Worm (Caenorhabditis elegans) whole organism, L2 larva: ENCODE measurements around the gene Y53F4B.24.
"Not testable (repeated sequence)": the region's sequence is repeated elsewhere in the genome, so short reads cannot be mapped to it uniquely, and the experiment has no call there.

Source experiments
- C34F6.9 ChIP-seq: fragments of 150-350 bp; optimal IDR thresholded peaks from 2 replicates; lab custom pipeline; 2014; ENCODE audit warnings: missing biosample characterization, missing genetic modification characterization
- R02D3.7 ChIP-seq: fragments of 150-350 bp; optimal IDR thresholded peaks from 2 replicates; lab custom pipeline; 2014; ENCODE audit warnings: missing biosample characterization, missing genetic modification characterization
- Y55F3AM.14 ChIP-seq: fragments of 200-800 bp; sonication (Bioruptor generic); optimal IDR thresholded peaks from 2 replicates; lab custom pipeline; 2018; ENCODE audit warnings: mild to moderate bottlenecking, missing genetic modification characterization, missing compliant biosample characterization
- ZK546.5 ChIP-seq: sonication (generic microtip); optimal IDR thresholded peaks from 2 replicates; lab custom pipeline; 2017; ENCODE audit warnings: missing biosample characterization, missing genetic modification characterization
- aly-2 ChIP-seq: fragments of 150-350 bp; optimal IDR thresholded peaks from 2 replicates; lab custom pipeline; 2014; ENCODE audit warnings: missing biosample characterization, missing genetic modification characterization
- ama-1 ChIP-seq: fragments of 150-350 bp; optimal IDR thresholded peaks from 2 replicates; lab custom pipeline; 2018; ENCODE audit warnings: inconsistent platforms
- blmp-1 ChIP-seq: sonication (generic microtip); optimal IDR thresholded peaks from 2 replicates; lab custom pipeline; 2017; ENCODE audit warnings: missing genetic modification characterization, mild to moderate bottlenecking, missing compliant biosample characterization, antibody characterized with exemption, moderate library complexity; ENCODE audit not compliant: insufficient read depth
- ceh-16 ChIP-seq: fragments of 150-350 bp; optimal IDR thresholded peaks from 2 replicates; lab custom pipeline; 2014; ENCODE audit warnings: missing biosample characterization, missing genetic modification characterization
- crh-2 ChIP-seq: sonication (generic microtip); optimal IDR thresholded peaks from 2 replicates; lab custom pipeline; 2017; ENCODE audit warnings: missing biosample characterization, missing genetic modification characterization
- dmd-4 ChIP-seq: sonication (generic microtip); optimal IDR thresholded peaks from 2 replicates; lab custom pipeline; 2017; ENCODE audit warnings: missing biosample characterization, missing genetic modification characterization
- egl-27 ChIP-seq: sonication (generic microtip); optimal IDR thresholded peaks from 3 replicates; lab custom pipeline; 2017; ENCODE audit warnings: missing biosample characterization, missing genetic modification reagents, missing genetic modification characterization
- fos-1 ChIP-seq: fragments of 150-350 bp; optimal IDR thresholded peaks from 2 replicates; lab custom pipeline; 2014; ENCODE audit warnings: missing biosample characterization, missing genetic modification characterization
- gmeb-1 ChIP-seq: fragments of 150-350 bp; optimal IDR thresholded peaks from 2 replicates; lab custom pipeline; 2014; ENCODE audit warnings: missing biosample characterization, missing genetic modification characterization
- lin-11 ChIP-seq: fragments of 150-350 bp; sonication (generic microtip); optimal IDR thresholded peaks from 2 replicates; lab custom pipeline; 2014; ENCODE audit warnings: missing biosample characterization, missing genetic modification characterization, inconsistent platforms, mixed read lengths
- lsy-2 ChIP-seq, 2 experiments: fragments of 150-350 bp in 1 of 2; sonication (generic microtip) in 1 of 2; optimal IDR thresholded peaks; 2 replicates each; lab custom pipeline; 2014 to 2017; ENCODE audit warnings: missing biosample characterization in 2 of 2, missing genetic modification characterization in 2 of 2
- mbf-1 ChIP-seq: sonication (generic microtip); optimal IDR thresholded peaks from 2 replicates; lab custom pipeline; 2017; ENCODE audit warnings: missing biosample characterization, missing genetic modification characterization
- mdl-1 ChIP-seq, 2 experiments: fragments of 150-350 bp in 1 of 2; sonication (generic microtip) in 1 of 2; optimal IDR thresholded peaks; 2 replicates each; lab custom pipeline; 2017; ENCODE audit warnings: missing biosample characterization in 2 of 2, missing genetic modification characterization in 2 of 2
- nhr-10 ChIP-seq: sonication (generic microtip); optimal IDR thresholded peaks from 2 replicates; lab custom pipeline; 2017; ENCODE audit warnings: missing biosample characterization, missing genetic modification characterization
- nhr-12 ChIP-seq: fragments of 150-350 bp; optimal IDR thresholded peaks from 2 replicates; lab custom pipeline; 2014; ENCODE audit warnings: missing biosample characterization, missing genetic modification characterization
- nhr-129 ChIP-seq: fragments of 150-350 bp; optimal IDR thresholded peaks from 2 replicates; lab custom pipeline; 2014; ENCODE audit warnings: missing biosample characterization, missing genetic modification characterization
- nhr-6 ChIP-seq: fragments of 150-350 bp; optimal IDR thresholded peaks from 2 replicates; lab custom pipeline; 2014; ENCODE audit warnings: missing biosample characterization, missing genetic modification characterization
- nhr-77 ChIP-seq: fragments of 150-350 bp; optimal IDR thresholded peaks from 2 replicates; lab custom pipeline; 2014; ENCODE audit warnings: missing biosample characterization, missing genetic modification characterization
- sem-4 ChIP-seq: fragments of 150-350 bp; optimal IDR thresholded peaks from 2 replicates; lab custom pipeline; 2014; ENCODE audit warnings: missing biosample characterization, missing genetic modification reagents, missing genetic modification characterization
- skn-1 ChIP-seq: sonication (generic microtip); optimal IDR thresholded peaks from 2 replicates; lab custom pipeline; 2017; ENCODE audit warnings: missing biosample characterization, missing genetic modification characterization
- sma-3 ChIP-seq: sonication (generic microtip); optimal IDR thresholded peaks from 2 replicates; lab custom pipeline; 2016; ENCODE audit warnings: missing genetic modification reagents, missing genetic modification characterization, missing compliant biosample characterization
- sma-9 ChIP-seq, 2 experiments: fragments of 150-350 bp in 1 of 2; sonication (generic microtip) in 1 of 2; optimal IDR thresholded peaks; 2 replicates each; lab custom pipeline; 2014 to 2016; ENCODE audit warnings: missing genetic modification characterization in 2 of 2, mild to moderate bottlenecking in 1 of 2, missing biosample characterization in 1 of 2, missing compliant biosample characterization in 1 of 2, missing genetic modification reagents in 1 of 2, moderate library complexity in 1 of 2
- snpc-4 ChIP-seq: fragments of 150-350 bp; optimal IDR thresholded peaks from 2 replicates; lab custom pipeline; 2014; ENCODE audit warnings: missing biosample characterization, missing genetic modification characterization
- unc-55 ChIP-seq: fragments of 150-350 bp; sonication (generic microtip); optimal IDR thresholded peaks from 3 replicates; lab custom pipeline; 2014; ENCODE audit warnings: missing biosample characterization, missing genetic modification reagents, missing genetic modification characterization
- unc-62 ChIP-seq: fragments of 150-350 bp; optimal IDR thresholded peaks from 2 replicates; lab custom pipeline; 2014; ENCODE audit warnings: missing biosample characterization, missing genetic modification reagents, missing genetic modification characterization
- zag-1 ChIP-seq: fragments of 150-350 bp; optimal IDR thresholded peaks from 2 replicates; lab custom pipeline; 2014; ENCODE audit warnings: missing biosample characterization, missing genetic modification characterization

Y53F4B.24 gene

DNA sequence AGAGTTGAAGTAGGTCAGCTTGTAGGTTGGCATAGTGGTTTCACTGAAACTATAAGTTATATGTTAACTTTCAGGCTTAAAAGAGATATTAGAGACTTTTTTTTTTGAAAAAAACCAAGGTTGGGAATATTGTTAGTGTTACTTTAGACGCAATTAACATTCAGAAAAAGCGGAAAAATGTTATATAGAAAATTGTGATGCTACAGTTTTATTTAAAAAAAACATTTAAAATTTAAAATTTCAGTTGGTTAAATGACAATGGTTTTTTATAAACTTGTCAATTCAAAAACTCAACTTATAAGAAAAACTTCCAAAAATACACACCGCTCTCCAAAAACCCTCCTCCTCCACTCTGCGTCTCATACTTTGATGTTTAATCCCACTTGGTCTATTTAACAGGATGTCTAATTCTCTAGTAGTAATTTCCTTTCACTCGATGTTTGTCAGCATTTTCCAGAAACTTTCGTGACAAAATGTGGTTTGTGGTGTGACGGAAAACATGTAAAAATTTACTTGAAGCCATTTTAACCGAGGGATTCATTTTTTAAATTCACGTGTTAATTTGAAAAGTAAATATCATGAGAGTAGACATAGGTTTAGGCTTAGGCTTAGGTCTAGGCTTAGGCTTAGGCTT lies 40.8 kb upstream of the Y53F4B.24 start, which contains the start of gene gst-31:
gst-31 (minus strand) TSS at position 51 of the 634 bp plus-strand sequence.
- TF ChIP-seq nhr-6 (tag; lab: Kevin White, UChicago), result no peak
- TF ChIP-seq mbf-1, result no peak
- TF ChIP-seq Y55F3AM.14 (GFP tag; lab: Kevin White, UChicago), result no peak
- no peak for TF ChIP-seq ZK546.5 (tag; lab: Kevin White, UChicago)
- TF ChIP-seq snpc-4 (tag; lab: Kevin White, UChicago), result no peak
- no peak for TF ChIP-seq crh-2 (tag; lab: Kevin White, UChicago)
- TF ChIP-seq unc-62, result no peak
- no peak for TF ChIP-seq ceh-16 (tag; lab: Kevin White, UChicago)
- peak; percentile 9 for TF ChIP-seq C34F6.9 (tag; lab: Kevin White, UChicago)
- no peak for TF ChIP-seq mdl-1 (tag; optimal IDR thresholded peaks at IDR 0.05; lab: Kevin White, UChicago)
- peak; percentile 67 for TF ChIP-seq unc-55
- no peak for TF ChIP-seq nhr-12 (tag; lab: Kevin White, UChicago)
- TF ChIP-seq, all 48 proteins: peak for 2

ce11 chrII:15173174-15173573 lies 38.9 kb upstream of the Y53F4B.24 start:
- peak; percentile 57 for TF ChIP-seq C34F6.9 (tag; lab: Kevin White, UChicago)
- TF ChIP-seq unc-55, result peak; percentile 58
- TF ChIP-seq skn-1, result peak; percentile 49
- no peak for TF ChIP-seq dmd-4 (tag; lab: Kevin White, UChicago)
- TF ChIP-seq sma-9 (GFP tag; optimal IDR thresholded peaks at IDR 0.05; lab: Kevin White, UChicago), result peak; percentile 11
- TF ChIP-seq sma-9 (tag; optimal IDR thresholded peaks at IDR 0.05; lab: Kevin White, UChicago), result no peak
- TF ChIP-seq zag-1 (tag; lab: Kevin White, UChicago), result no peak
- TF ChIP-seq nhr-129, result peak; percentile 54
- TF ChIP-seq fos-1 (tag; lab: Kevin White, UChicago), result peak; percentile 1
- peak in 1 of 2 experiments; percentile 1 for TF ChIP-seq lsy-2 (tag; optimal IDR thresholded peaks at IDR 0.05; lab: Kevin White, UChicago)
- TF ChIP-seq R02D3.7 (tag; lab: Kevin White, UChicago), result no peak
- TF ChIP-seq gmeb-1 (tag; lab: Kevin White, UChicago), result peak; percentile 5
- TF ChIP-seq, all 48 proteins: peak for 8

DNA sequence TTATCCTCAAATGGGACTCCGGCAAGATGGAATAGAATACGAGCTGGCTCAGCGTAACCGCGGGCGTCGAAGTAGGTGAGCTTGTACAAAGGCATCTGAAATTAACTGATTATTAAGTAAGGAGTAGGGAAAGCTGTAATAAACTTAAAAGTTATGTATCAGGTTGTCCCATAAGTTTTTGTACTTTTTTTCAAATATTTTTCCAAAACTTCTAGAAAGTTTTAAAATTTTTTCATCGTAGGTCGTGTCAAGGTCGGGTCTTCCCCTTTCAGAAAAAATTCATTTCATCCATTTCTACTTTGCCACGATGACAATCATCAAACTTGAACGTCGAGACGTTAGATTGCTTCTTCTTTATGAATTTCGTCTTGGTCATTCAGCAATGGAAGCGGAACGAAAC lies 37.6 kb upstream of the Y53F4B.24 start, which contains the start of gene gst-39:
gst-39 (minus strand) TSS at position 101 of the 400 bp plus-strand sequence.
- TF ChIP-seq aly-2 (tag; lab: Kevin White, UChicago); unc-55; lin-11 (tag; lab: Kevin White, UChicago): not testable (repeated sequence)

DNA sequence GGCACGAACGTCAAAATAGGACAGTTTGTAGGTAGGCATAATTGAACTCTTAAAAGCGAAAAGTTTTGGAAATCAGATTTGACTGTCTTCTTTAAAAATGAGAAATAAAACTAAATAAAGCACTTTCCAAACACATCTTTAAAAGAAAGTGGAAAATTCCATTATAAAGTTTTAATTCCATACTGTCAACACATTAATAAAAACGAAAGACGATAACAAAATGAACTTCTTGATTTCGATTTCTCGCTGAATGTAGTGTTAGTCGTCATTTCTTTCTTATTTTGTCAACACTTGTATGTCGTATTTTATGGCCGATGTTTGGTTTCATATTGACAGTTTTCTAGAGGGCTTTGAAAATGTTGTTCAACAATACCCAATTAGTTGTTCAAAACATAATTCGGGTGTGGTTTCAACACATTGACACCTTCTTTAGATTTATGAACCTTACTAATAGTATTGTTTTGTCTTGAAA lies 35.6 kb upstream of the Y53F4B.24 start, which contains the start of gene gst-29:
gst-29 (minus strand) TSS at position 51 of the 472 bp plus-strand sequence.
- no peak for TF ChIP-seq gmeb-1 (tag; lab: Kevin White, UChicago)
- TF ChIP-seq ama-1 (lab: Kevin White, UChicago), result no peak
- TF ChIP-seq egl-27, result no peak
- TF ChIP-seq dmd-4 (tag; lab: Kevin White, UChicago), result no peak
- no peak for TF ChIP-seq nhr-12 (tag; lab: Kevin White, UChicago)
- no peak for TF ChIP-seq aly-2 (tag; lab: Kevin White, UChicago)
- TF ChIP-seq sma-9 (GFP tag; optimal IDR thresholded peaks at IDR 0.05; lab: Kevin White, UChicago), result no peak
- TF ChIP-seq sma-9 (tag; optimal IDR thresholded peaks at IDR 0.05; lab: Kevin White, UChicago), result no peak
- TF ChIP-seq snpc-4 (tag; lab: Kevin White, UChicago), result no peak
- TF ChIP-seq ceh-16 (tag; lab: Kevin White, UChicago), result no peak
- no peak for TF ChIP-seq crh-2 (tag; lab: Kevin White, UChicago)
- TF ChIP-seq R02D3.7 (tag; lab: Kevin White, UChicago), result no peak
- no peak for TF ChIP-seq nhr-77 (tag; lab: Kevin White, UChicago)
- no peak for TF ChIP-seq nhr-10 (tag; lab: Kevin White, UChicago)
- no peak for TF ChIP-seq skn-1
- TF ChIP-seq zag-1 (tag; lab: Kevin White, UChicago), result no peak
- TF ChIP-seq lin-11 (tag; lab: Kevin White, UChicago), result no peak
- TF ChIP-seq sma-3, result no peak
- TF ChIP-seq sem-4 (tag; lab: Kevin White, UChicago), result no peak

DNA sequence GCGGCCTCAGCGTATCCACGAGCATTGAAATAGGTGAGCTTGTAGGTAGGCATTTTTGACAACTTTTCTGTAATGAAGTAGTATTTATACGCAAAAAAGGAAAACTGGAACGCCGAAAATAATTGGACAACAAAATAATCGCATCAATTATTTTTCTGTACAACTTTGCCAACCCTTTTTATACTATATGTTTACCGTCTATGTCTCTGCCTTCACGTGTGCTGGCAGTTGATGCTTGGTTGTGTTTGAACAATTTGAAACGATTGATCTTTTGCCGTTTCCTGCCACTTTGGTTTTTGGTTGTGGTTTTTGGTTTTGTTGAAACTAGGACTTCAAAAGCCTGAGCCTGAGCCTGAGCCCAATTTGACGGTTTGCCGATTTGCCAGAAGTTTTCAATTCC lies 33.1 kb upstream of the Y53F4B.24 start, which contains the start of gene gst-28:
gst-28 (minus strand) TSS at position 238 of the 400 bp plus-strand sequence.
- TF ChIP-seq sma-9 (GFP tag; optimal IDR thresholded peaks at IDR 0.05; lab: Kevin White, UChicago) (peak; percentile 14), sma-9 (tag; optimal IDR thresholded peaks at IDR 0.05; lab: Kevin White, UChicago) (no peak), gmeb-1 (tag; lab: Kevin White, UChicago) (no peak), C34F6.9 (tag; lab: Kevin White, UChicago) (no peak), blmp-1 (tag; lab: Kevin White, UChicago) (no peak), skn-1 (no peak)
